Fruit fly (Drosophila melanogaster) whole organism, embryonic: ENCODE data around the gene Oatp30B.

Source experiments
- Aef1 ChIP-seq: fragments of 200-800 bp; sonication (Bioruptor generic); IDR thresholded peaks from 3 replicates; pipeline ENCODE4 v1.3.6; 2022; ENCODE audit warnings: missing biosample characterization, missing genetic modification characterization
- Antp ChIP-seq: fragments of 200-800 bp; sonication (Bioruptor generic); optimal IDR thresholded peaks from 3 replicates; lab custom pipeline; 2016; ENCODE audit warnings: missing biosample characterization, missing genetic modification characterization
- BEAF-32 ChIP-seq: fragments of 200-800 bp; sonication (Bioruptor generic); optimal IDR thresholded peaks from 3 replicates; lab custom pipeline; 2017; ENCODE audit warnings: missing biosample characterization, missing genetic modification characterization, mild to moderate bottlenecking, moderate library complexity, missing genetic modification reagents
- CG10209 ChIP-seq: fragments of 200-800 bp; sonication (Bioruptor generic); optimal IDR thresholded peaks from 3 replicates; lab custom pipeline; 2017; ENCODE audit warnings: missing biosample characterization, mild to moderate bottlenecking, missing genetic modification characterization, missing genetic modification reagents
- CG1024 ChIP-seq: fragments of 200-800 bp; sonication (Bioruptor generic); IDR thresholded peaks from 2 replicates; pipeline ENCODE4 v1.3.6; 2022; ENCODE audit warnings: missing biosample characterization, missing genetic modification characterization
- CG11696 ChIP-seq: fragments of 200-800 bp; sonication (Bioruptor generic); IDR thresholded peaks from 2 replicates; pipeline ENCODE4 v1.3.6; 2022; ENCODE audit warnings: missing biosample characterization, missing genetic modification characterization
- CG13624 ChIP-seq: fragments of 200-800 bp; sonication (Bioruptor generic); optimal IDR thresholded peaks from 2 replicates; lab custom pipeline; 2016; ENCODE audit warnings: missing biosample characterization, missing genetic modification characterization
- CG14667 ChIP-seq: fragments of 200-800 bp; sonication (Bioruptor generic); IDR thresholded peaks from 2 replicates; pipeline ENCODE4 v1.3.6; 2022; ENCODE audit warnings: missing biosample characterization, missing genetic modification characterization
- CG15696 ChIP-seq: fragments of 200-800 bp; sonication (Bioruptor generic); optimal IDR thresholded peaks from 2 replicates; lab custom pipeline; 2019; ENCODE audit warnings: missing biosample characterization, mild to moderate bottlenecking, missing genetic modification characterization, moderate library complexity
- CG17802 ChIP-seq: fragments of 200-800 bp; sonication (Bioruptor generic); optimal IDR thresholded peaks from 2 replicates; lab custom pipeline; 2018; ENCODE audit warnings: missing biosample characterization, mild to moderate bottlenecking, missing genetic modification characterization, moderate library complexity
- CG2202 ChIP-seq: fragments of 200-800 bp; sonication (Bioruptor generic); optimal IDR thresholded peaks from 2 replicates; lab custom pipeline; 2018; ENCODE audit warnings: missing biosample characterization, mild to moderate bottlenecking, missing genetic modification characterization
- CG30403 ChIP-seq: fragments of 200-800 bp; sonication (Bioruptor generic); optimal IDR thresholded peaks from 3 replicates; lab custom pipeline; 2016; ENCODE audit warnings: missing biosample characterization, missing genetic modification characterization
- CG33213 ChIP-seq: fragments of 200-800 bp; sonication (Bioruptor generic); optimal IDR thresholded peaks from 3 replicates; lab custom pipeline; 2016; ENCODE audit warnings: missing biosample characterization, missing genetic modification characterization
- CG34376 ChIP-seq: fragments of 200-800 bp; sonication (Bioruptor generic); optimal IDR thresholded peaks from 2 replicates; lab custom pipeline; 2018; ENCODE audit warnings: missing biosample characterization, mild to moderate bottlenecking, missing genetic modification characterization
- CG3847 ChIP-seq: fragments of 200-800 bp; sonication (Bioruptor generic); IDR thresholded peaks from 2 replicates; pipeline ENCODE4 v1.3.6; 2022; ENCODE audit warnings: missing biosample characterization, missing genetic modification characterization
- CG6272 ChIP-seq: fragments of 200-800 bp; sonication (Bioruptor generic); IDR thresholded peaks from 2 replicates; pipeline ENCODE4 v1.3.6; 2022; ENCODE audit warnings: missing biosample characterization, missing genetic modification characterization
- CG6654 ChIP-seq: fragments of 200-800 bp; sonication (Bioruptor generic); optimal IDR thresholded peaks from 2 replicates; lab custom pipeline; 2017; ENCODE audit warnings: missing biosample characterization, mild to moderate bottlenecking, missing genetic modification characterization
- CG6813 ChIP-seq: fragments of 200-800 bp; sonication (Bioruptor generic); optimal IDR thresholded peaks from 2 replicates; lab custom pipeline; 2017; ENCODE audit warnings: missing biosample characterization, missing genetic modification characterization, mild to moderate bottlenecking, moderate library complexity, missing genetic modification reagents
- CG7786 ChIP-seq: fragments of 200-800 bp; sonication (Bioruptor generic); optimal IDR thresholded peaks from 2 replicates; lab custom pipeline; 2016; ENCODE audit warnings: missing biosample characterization, missing genetic modification characterization
- CG8388 ChIP-seq: fragments of 200-800 bp; sonication (Bioruptor generic); optimal IDR thresholded peaks from 2 replicates; lab custom pipeline; 2019; ENCODE audit warnings: missing biosample characterization, mild to moderate bottlenecking, missing genetic modification characterization, moderate library complexity
- CG8765 ChIP-seq: fragments of 200-800 bp; sonication (Bioruptor generic); IDR thresholded peaks from 2 replicates; pipeline ENCODE4 v1.3.6; 2022; ENCODE audit warnings: missing biosample characterization, missing genetic modification characterization
- CG9609 ChIP-seq: fragments of 200-800 bp; sonication (Bioruptor generic); optimal IDR thresholded peaks from 3 replicates; lab custom pipeline; 2016; ENCODE audit warnings: missing biosample characterization, missing genetic modification characterization
- D19A ChIP-seq: fragments of 200-800 bp; optimal IDR thresholded peaks from 3 replicates; lab custom pipeline; 2019; ENCODE audit warnings: missing biosample characterization, mild to moderate bottlenecking, missing genetic modification characterization, moderate library complexity
- Dref ChIP-seq: fragments of 200-800 bp; sonication (Bioruptor generic); IDR thresholded peaks from 2 replicates; pipeline ENCODE4 v1.3.6; 2022; ENCODE audit warnings: missing biosample characterization, missing genetic modification characterization
- E2f2 ChIP-seq: fragments of 200-800 bp; sonication (Bioruptor generic); IDR thresholded peaks from 2 replicates; pipeline ENCODE4 v1.3.6; 2022; ENCODE audit warnings: missing biosample characterization, missing genetic modification characterization
- Hmr ChIP-seq: fragments of 200-800 bp; sonication (Bioruptor generic); optimal IDR thresholded peaks from 3 replicates; lab custom pipeline; 2017; ENCODE audit warnings: mild to moderate bottlenecking, missing biosample characterization, missing genetic modification reagents, missing genetic modification characterization
- Lim3 ChIP-seq: fragments of 200-800 bp; sonication (Bioruptor generic); IDR thresholded peaks from 2 replicates; pipeline ENCODE4 v1.3.6; 2022; ENCODE audit warnings: missing biosample characterization, missing genetic modification characterization
- Max ChIP-seq: fragments of 200-800 bp; sonication (Bioruptor generic); optimal IDR thresholded peaks from 2 replicates; lab custom pipeline; 2016; ENCODE audit warnings: missing biosample characterization, mild to moderate bottlenecking, missing genetic modification characterization
- Oaz ChIP-seq: fragments of 200-800 bp; sonication (Bioruptor generic); IDR thresholded peaks from 2 replicates; pipeline ENCODE4 v1.3.6; 2022; ENCODE audit warnings: missing biosample characterization, missing genetic modification characterization
- Poxn ChIP-seq: fragments of 200-800 bp; sonication (Bioruptor generic); IDR thresholded peaks from 2 replicates; pipeline ENCODE4 v1.3.6; 2022; ENCODE audit warnings: missing biosample characterization, missing genetic modification characterization
- Xbp1 ChIP-seq: fragments of 200-800 bp; sonication (Bioruptor generic); optimal IDR thresholded peaks from 3 replicates; lab custom pipeline; 2016; ENCODE audit warnings: missing biosample characterization, mild to moderate bottlenecking, missing genetic modification characterization
- ac ChIP-seq: fragments of 200-800 bp; sonication (Bioruptor generic); optimal IDR thresholded peaks from 3 replicates; lab custom pipeline; 2017; ENCODE audit warnings: missing biosample characterization, mild to moderate bottlenecking, missing genetic modification characterization
- al ChIP-seq: fragments of 200-800 bp; sonication (Bioruptor generic); IDR thresholded peaks from 2 replicates; pipeline ENCODE4 v1.3.6; 2022; ENCODE audit warnings: missing biosample characterization, missing genetic modification characterization
- amos ChIP-seq: fragments of 200-800 bp; sonication (Bioruptor generic); IDR thresholded peaks from 2 replicates; pipeline ENCODE4 v1.3.6; 2022; ENCODE audit warnings: missing biosample characterization, missing genetic modification characterization; ENCODE audit not compliant: partially characterized antibody
- chif ChIP-seq, 2 experiments: fragments of 200-800 bp; sonication (Bioruptor generic); optimal IDR thresholded peaks; 3 replicates each; lab custom pipeline; 2016; ENCODE audit warnings: missing biosample characterization in 2 of 2, missing genetic modification characterization in 2 of 2
- chinmo ChIP-seq: fragments of 200-800 bp; sonication (Bioruptor generic); IDR thresholded peaks from 4 replicates; pipeline ENCODE4 v1.3.6; 2022; ENCODE audit warnings: missing biosample characterization, missing genetic modification characterization; ENCODE audit not compliant: partially characterized antibody
- danr ChIP-seq: fragments of 200-800 bp; sonication (Bioruptor generic); IDR thresholded peaks from 2 replicates; pipeline ENCODE4 v1.3.6; 2022; ENCODE audit warnings: missing biosample characterization, missing genetic modification characterization
- ham ChIP-seq: fragments of 200-800 bp; sonication (Bioruptor generic); IDR thresholded peaks from 2 replicates; pipeline ENCODE4 v1.3.6; 2022; ENCODE audit warnings: missing biosample characterization, missing genetic modification characterization
- insv ChIP-seq, 2 experiments: fragments of 200-800 bp; sonication (Bioruptor generic); optimal IDR thresholded peaks; 3 replicates each; lab custom pipeline; 2016 to 2018; ENCODE audit warnings: missing biosample characterization in 2 of 2, missing genetic modification characterization in 2 of 2
- kay ChIP-seq: fragments of 200-800 bp; sonication (Bioruptor generic); optimal IDR thresholded peaks from 2 replicates; lab custom pipeline; 2016; ENCODE audit warnings: missing biosample characterization, missing genetic modification characterization
- knrl ChIP-seq: fragments of 200-800 bp; sonication (Bioruptor generic); IDR thresholded peaks from 3 replicates; pipeline ENCODE4 v1.3.6; 2022; ENCODE audit warnings: missing biosample characterization, missing genetic modification characterization; ENCODE audit not compliant: partially characterized antibody
- nom ChIP-seq: fragments of 200-800 bp; sonication (Bioruptor generic); optimal IDR thresholded peaks from 2 replicates; lab custom pipeline; 2017; ENCODE audit warnings: missing biosample characterization, missing genetic modification characterization, mild to moderate bottlenecking, moderate library complexity, missing genetic modification reagents
- sqz ChIP-seq: fragments of 200-800 bp; sonication (Bioruptor generic); optimal IDR thresholded peaks from 3 replicates; lab custom pipeline; 2018; ENCODE audit warnings: missing biosample characterization, mild to moderate bottlenecking, missing genetic modification characterization
- sr ChIP-seq: fragments of 200-800 bp; sonication (Bioruptor generic); IDR thresholded peaks from 3 replicates; pipeline ENCODE4 v1.3.6; 2022; ENCODE audit warnings: missing biosample characterization, missing genetic modification characterization
- ssp ChIP-seq: fragments of 200-800 bp; sonication (Bioruptor generic); IDR thresholded peaks from 2 replicates; pipeline ENCODE4 v1.3.6; 2022; ENCODE audit warnings: missing biosample characterization, missing genetic modification characterization
- tgo ChIP-seq: fragments of 200-800 bp; sonication (Bioruptor generic); IDR thresholded peaks from 3 replicates; pipeline ENCODE4 v1.3.6; 2022; ENCODE audit warnings: missing biosample characterization, missing genetic modification characterization
- tna ChIP-seq: fragments of 200-800 bp; sonication (Bioruptor generic); IDR thresholded peaks from 2 replicates; pipeline ENCODE4 v1.3.6; 2022; ENCODE audit warnings: missing biosample characterization, missing genetic modification characterization; ENCODE audit not compliant: partially characterized antibody
- zfh1 ChIP-seq: fragments of 200-800 bp; sonication (Bioruptor generic); IDR thresholded peaks from 3 replicates; pipeline ENCODE4 v1.3.6; 2022; ENCODE audit warnings: missing biosample characterization, missing genetic modification characterization

Oatp30B gene

DNA sequence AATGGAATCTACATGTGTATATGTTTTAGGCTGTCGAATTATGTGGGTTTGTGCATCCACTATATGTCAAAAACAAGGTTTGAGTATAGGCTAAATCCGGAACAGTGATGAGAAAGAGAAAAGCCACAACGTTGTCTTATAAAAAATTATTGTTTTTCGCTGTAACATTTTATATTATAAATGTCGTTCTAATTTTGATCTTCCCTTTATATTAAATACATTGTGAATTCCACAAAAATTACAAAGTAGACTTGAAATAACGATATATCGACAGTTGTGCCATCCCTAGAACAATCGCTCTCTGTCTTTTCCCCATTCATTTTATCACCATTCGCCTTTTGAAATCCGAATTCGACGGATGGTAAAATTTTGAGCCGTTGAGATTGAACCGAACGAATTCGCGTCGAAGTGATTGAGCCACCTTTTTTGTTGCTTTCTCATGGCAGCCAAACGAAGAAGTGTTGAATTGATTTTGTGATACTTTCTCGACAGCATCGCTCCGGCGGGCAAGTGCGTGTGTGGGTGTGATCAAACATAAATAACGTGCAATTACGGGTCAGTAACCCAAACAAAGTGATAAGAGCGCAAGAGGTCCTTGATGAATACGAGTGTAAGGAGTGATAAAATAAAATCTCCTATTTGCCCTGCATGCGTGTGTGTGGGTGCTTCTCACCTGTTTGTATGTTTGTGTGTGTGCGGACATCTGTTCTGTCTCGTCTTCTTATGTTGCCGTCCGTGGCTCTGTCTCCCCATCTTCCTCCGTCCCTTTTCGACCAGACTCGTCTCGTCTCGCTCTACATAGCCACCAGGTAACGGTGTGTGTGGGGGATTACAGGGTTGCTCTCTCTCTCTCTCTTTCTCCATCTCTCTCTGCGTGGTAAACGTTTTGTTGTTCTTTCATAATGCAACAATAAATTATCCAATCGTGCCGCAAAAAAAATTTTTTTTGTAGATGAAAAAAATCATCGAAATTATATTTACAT lies at the start of gene Oatp30B (continued):
- TF ChIP-seq CG17802 (tag; lab: Kevin White, UChicago): peak; percentile 78
- TF ChIP-seq ac (GFP tag; lab: Kevin White, UChicago): peak; percentile 70
- peak; percentile 96 for TF ChIP-seq CG10209 (GFP tag; lab: Kevin White, UChicago)
- TF ChIP-seq Xbp1 (GFP tag; lab: Kevin White, UChicago): peak; percentile 98
- TF ChIP-seq knrl (GFP tag; lab: Robert Waterston, UW): peak; percentile 98
- TF ChIP-seq CG6272 (GFP tag; lab: Robert Waterston, UW): peak; percentile 97
- peak; percentile 96 for TF ChIP-seq kay (GFP tag; lab: Kevin White, UChicago)
- peak; percentile 72 for TF ChIP-seq nom
- TF ChIP-seq CG8388 (GFP tag; lab: Kevin White, UChicago): peak; percentile 96
- TF ChIP-seq danr (GFP tag; lab: Robert Waterston, UW): peak; percentile 94
- peak; percentile 97 for TF ChIP-seq Aef1 (GFP tag; lab: Robert Waterston, UW)
- TF ChIP-seq sqz (GFP tag; lab: Kevin White, UChicago): peak; percentile 79
- peak; percentile 96 for TF ChIP-seq CG14667 (GFP tag; lab: Robert Waterston, UW)
- peak in 1 of 2 experiments; percentile 79 for TF ChIP-seq insv (GFP tag; optimal IDR thresholded peaks at IDR 0.05; lab: Kevin White, UChicago)
- peak; percentile 95 for TF ChIP-seq CG9609 (GFP tag; lab: Kevin White, UChicago)
- TF ChIP-seq CG6813 (GFP tag; lab: Kevin White, UChicago): peak; percentile 94
- peak; percentile 97 for TF ChIP-seq tgo (GFP tag; lab: Robert Waterston, UW)
- peak; percentile 97 for TF ChIP-seq Hmr (GFP tag; lab: Kevin White, UChicago)
- peak; percentile 83 for TF ChIP-seq E2f2 (GFP tag; lab: Robert Waterston, UW)
- peak; percentile 96 for TF ChIP-seq amos (GFP tag; lab: Robert Waterston, UW)
- TF ChIP-seq chinmo (GFP tag; lab: Robert Waterston, UW): peak; percentile 93; the same call in 3 of the 4 replicates
- TF ChIP-seq CG34376 (GFP tag; lab: Kevin White, UChicago): peak; percentile 95
- TF ChIP-seq Poxn (GFP tag; lab: Robert Waterston, UW): peak; percentile 85
- peak; percentile 94 for TF ChIP-seq CG33213
- TF ChIP-seq CG3847: peak; percentile 98
- peak; percentile 96 for TF ChIP-seq al (GFP tag; lab: Robert Waterston, UW)
- peak; percentile 98 for TF ChIP-seq CG30403 (GFP tag; lab: Kevin White, UChicago)
- peak; percentile 97 for TF ChIP-seq BEAF-32 (GFP tag; lab: Kevin White, UChicago)
- TF ChIP-seq Antp: peak; percentile 93
- peak; percentile 99 for TF ChIP-seq CG15696
- peak; percentile 93 to 98 for TF ChIP-seq chif (GFP tag; optimal IDR thresholded peaks at IDR 0.05; lab: Kevin White, UChicago)
- peak; percentile 90 for TF ChIP-seq CG11696 (GFP tag; lab: Robert Waterston, UW)
- TF ChIP-seq tna (GFP tag; lab: Robert Waterston, UW): peak; percentile 86
- TF ChIP-seq CG13624 (GFP tag; lab: Kevin White, UChicago): peak; percentile 97
- peak; percentile 89 for TF ChIP-seq CG1024
- TF ChIP-seq CG8765 (GFP tag; lab: Robert Waterston, UW): peak; percentile 97
- peak; percentile 92 for TF ChIP-seq ssp (GFP tag; lab: Robert Waterston, UW)
- TF ChIP-seq zfh1 (GFP tag; lab: Robert Waterston, UW): peak; percentile 98
- TF ChIP-seq CG7786 (GFP tag; lab: Kevin White, UChicago): peak; percentile 94
- TF ChIP-seq CG6654: peak; percentile 58
- TF ChIP-seq CG2202 (tag; lab: Kevin White, UChicago): peak; percentile 93
- peak; percentile 95 for TF ChIP-seq Oaz (GFP tag; lab: Robert Waterston, UW)
- no peak; the same call in 1 of the 2 replicates for TF ChIP-seq Dref (GFP tag; lab: Robert Waterston, UW)
- TF ChIP-seq Max (GFP tag; lab: Kevin White, UChicago): peak; percentile 95
- TF ChIP-seq ham (GFP tag; lab: Robert Waterston, UW): peak; percentile 88; the same call in 1 of the 2 replicates
- TF ChIP-seq sr (GFP tag; lab: Robert Waterston, UW): peak; percentile 80
- peak; percentile 90 for TF ChIP-seq D19A (tag; lab: Kevin White, UChicago)
- TF ChIP-seq Lim3 (GFP tag; lab: Robert Waterston, UW): peak; percentile 82; the same call in 1 of the 2 replicates
